Worm (Caenorhabditis elegans) whole organism, L1 larva: ENCODE data around the gene ell-1.

ENCODE experiments used
- C04F5.9 ChIP-seq: sonication (generic microtip); optimal IDR thresholded peaks from 2 replicates; lab custom pipeline; 2016; ENCODE audit warnings: missing genetic modification characterization, missing compliant biosample characterization
- C16A3.4 ChIP-seq: fragments of 150-350 bp; optimal IDR thresholded peaks from 2 replicates; lab custom pipeline; 2014; ENCODE audit warnings: missing biosample characterization, missing genetic modification characterization
- alr-1 ChIP-seq: fragments of 200-800 bp; sonication (Bioruptor generic); optimal IDR thresholded peaks from 2 replicates; lab custom pipeline; 2018; ENCODE audit warnings: borderline replicate concordance, mild to moderate bottlenecking, missing genetic modification characterization, missing compliant biosample characterization
- ceh-8 ChIP-seq: fragments of 200-800 bp; sonication (Bioruptor generic); optimal IDR thresholded peaks from 2 replicates; lab custom pipeline; 2018; ENCODE audit warnings: mild to moderate bottlenecking, missing genetic modification characterization, moderate library complexity, missing compliant biosample characterization
- ceh-82 ChIP-seq, 3 experiments: fragments of 150-350 bp in 1 of 3; sonication (generic microtip) in 2 of 3; optimal IDR thresholded peaks; 2 replicates each; lab custom pipeline; 2014 to 2017; ENCODE audit warnings: missing biosample characterization in 3 of 3, missing genetic modification characterization in 3 of 3
- efl-1 ChIP-seq, 4 experiments: fragments of 150-350 bp; optimal IDR thresholded peaks in 3 of 4; peaks in 1 of 4; 1 replicate in 1 of 4; 2 replicates in 3 of 4; lab custom pipeline; 2014; ENCODE audit warnings: missing biosample characterization in 2 of 4, missing genetic modification characterization in 2 of 4, missing genetic modification reagents in 2 of 4
- egl-27 ChIP-seq, 2 experiments: fragments of 150-350 bp in 1 of 2; sonication (generic microtip); optimal IDR thresholded peaks; 3 replicates each; lab custom pipeline; 2017 to 2018; ENCODE audit warnings: missing biosample characterization in 2 of 2, missing genetic modification characterization in 2 of 2, missing genetic modification reagents in 2 of 2
- elt-2 ChIP-seq: sonication (generic microtip); optimal IDR thresholded peaks from 2 replicates; lab custom pipeline; 2016; ENCODE audit warnings: missing genetic modification characterization, mild to moderate bottlenecking, inconsistent platforms, missing compliant biosample characterization, missing genetic modification reagents
- elt-3 ChIP-seq, 6 experiments: fragments of 150-350 bp in 1 of 6; sonication (generic microtip); optimal IDR thresholded peaks; 2 replicates each; lab custom pipeline; 2017 to 2018; ENCODE audit warnings: missing biosample characterization in 6 of 6, missing genetic modification characterization in 6 of 6, inconsistent platforms in 1 of 6
- hlh-17 ChIP-seq: fragments of 200-800 bp; sonication (Bioruptor generic); optimal IDR thresholded peaks from 2 replicates; lab custom pipeline; 2018; ENCODE audit warnings: missing genetic modification characterization, mild to moderate bottlenecking, missing compliant biosample characterization, moderate library complexity, borderline replicate concordance
- hpl-2 ChIP-seq: fragments of 150-350 bp; optimal IDR thresholded peaks from 2 replicates; lab custom pipeline; 2014; ENCODE audit warnings: missing biosample characterization, missing genetic modification reagents, missing genetic modification characterization
- lin-13 ChIP-seq: fragments of 150-350 bp; optimal IDR thresholded peaks from 2 replicates; lab custom pipeline; 2014; ENCODE audit warnings: missing biosample characterization, missing genetic modification reagents, missing genetic modification characterization
- lin-15B ChIP-seq: fragments of 150-350 bp; sonication (generic microtip); optimal IDR thresholded peaks from 3 replicates; lab custom pipeline; 2014; ENCODE audit warnings: missing biosample characterization, missing genetic modification characterization
- lin-35 ChIP-seq, 2 experiments: fragments of 150-350 bp; optimal IDR thresholded peaks; 2 replicates each; lab custom pipeline; 2014; ENCODE audit warnings: missing biosample characterization in 2 of 2, missing genetic modification characterization in 2 of 2, missing genetic modification reagents in 2 of 2
- lin-39 ChIP-seq: fragments of 150-350 bp; optimal IDR thresholded peaks from 2 replicates; lab custom pipeline; 2014; ENCODE audit warnings: missing biosample characterization, missing genetic modification reagents, missing genetic modification characterization
- lsy-2 ChIP-seq, 2 experiments: fragments of 150-350 bp; optimal IDR thresholded peaks; 2 replicates each; lab custom pipeline; 2014; ENCODE audit warnings: missing biosample characterization in 2 of 2, missing genetic modification characterization in 2 of 2
- mab-9 ChIP-seq: fragments of 200-800 bp; sonication (Bioruptor generic); IDR thresholded peaks from 2 replicates; pipeline ENCODE4 v1.3.6; 2022; ENCODE audit warnings: missing genetic modification reagents, missing genetic modification characterization, missing compliant biosample characterization
- nhr-11 ChIP-seq: fragments of 150-350 bp; optimal IDR thresholded peaks from 2 replicates; lab custom pipeline; 2014; ENCODE audit warnings: missing biosample characterization, missing genetic modification characterization
- nhr-12 ChIP-seq: sonication (generic microtip); optimal IDR thresholded peaks from 2 replicates; lab custom pipeline; 2017; ENCODE audit warnings: missing biosample characterization, missing genetic modification characterization
- nhr-237 ChIP-seq: fragments of 150-350 bp; optimal IDR thresholded peaks from 2 replicates; lab custom pipeline; 2014; ENCODE audit warnings: missing biosample characterization, missing genetic modification characterization
- nhr-28 ChIP-seq: fragments of 150-350 bp; optimal IDR thresholded peaks from 2 replicates; lab custom pipeline; 2014; ENCODE audit warnings: missing biosample characterization, missing genetic modification characterization
- nhr-47 ChIP-seq: sonication (generic microtip); optimal IDR thresholded peaks from 2 replicates; lab custom pipeline; 2016; ENCODE audit warnings: mild to moderate bottlenecking, missing genetic modification characterization, moderate library complexity, missing compliant biosample characterization
- nhr-77 ChIP-seq: fragments of 150-350 bp; optimal IDR thresholded peaks from 2 replicates; lab custom pipeline; 2014; ENCODE audit warnings: missing biosample characterization, missing genetic modification characterization
- nhr-85 ChIP-seq: sonication (generic microtip); peaks from one replicate; lab custom pipeline; 2016; ENCODE audit warnings: missing genetic modification characterization, inconsistent platforms, missing compliant biosample characterization
- nhr-90 ChIP-seq: sonication (generic microtip); optimal IDR thresholded peaks from 2 replicates; lab custom pipeline; 2016; ENCODE audit warnings: mild to moderate bottlenecking, missing genetic modification characterization, missing compliant biosample characterization; ENCODE audit not compliant: poor library complexity
- pag-3 ChIP-seq: sonication (generic microtip); optimal IDR thresholded peaks from 2 replicates; lab custom pipeline; 2017; ENCODE audit warnings: missing genetic modification characterization, mild to moderate bottlenecking, missing compliant biosample characterization, antibody characterized with exemption, borderline replicate concordance; ENCODE audit not compliant: insufficient read depth
- pax-3 ChIP-seq: fragments of 200-800 bp; sonication (Bioruptor generic); optimal IDR thresholded peaks from 2 replicates; lab custom pipeline; 2018; ENCODE audit warnings: mild to moderate bottlenecking, missing genetic modification characterization, moderate library complexity, missing compliant biosample characterization
- rnt-1 ChIP-seq: sonication (generic microtip); optimal IDR thresholded peaks from 2 replicates; lab custom pipeline; 2016; ENCODE audit warnings: mild to moderate bottlenecking, missing genetic modification characterization, moderate library complexity, missing compliant biosample characterization
- sup-37 ChIP-seq: fragments of 200-800 bp; sonication (Bioruptor generic); optimal IDR thresholded peaks from 2 replicates; lab custom pipeline; 2018; ENCODE audit warnings: mild to moderate bottlenecking, missing genetic modification characterization, missing compliant biosample characterization
- swsn-7 ChIP-seq: sonication (generic microtip); optimal IDR thresholded peaks from 2 replicates; lab custom pipeline; 2016; ENCODE audit warnings: missing genetic modification characterization, missing compliant biosample characterization
- unc-130 ChIP-seq: fragments of 150-350 bp; optimal IDR thresholded peaks from 2 replicates; lab custom pipeline; 2017; ENCODE audit warnings: missing biosample characterization, missing genetic modification characterization, inconsistent platforms
- unc-98 ChIP-seq: fragments of 200-800 bp; sonication (Bioruptor generic); IDR thresholded peaks from 2 replicates; pipeline ENCODE4 v1.3.6; 2022; ENCODE audit warnings: missing genetic modification characterization, missing compliant biosample characterization
- vab-15 ChIP-seq: sonication (generic microtip); optimal IDR thresholded peaks from 2 replicates; lab custom pipeline; 2017; ENCODE audit warnings: missing genotype, mild to moderate bottlenecking, missing genetic modification characterization, missing compliant biosample characterization
- xbp-1 ChIP-seq: sonication (generic microtip); optimal IDR thresholded peaks from 2 replicates; lab custom pipeline; 2016; ENCODE audit warnings: missing genetic modification characterization, missing compliant biosample characterization
- ztf-11 ChIP-seq, 2 experiments: sonication (generic microtip); optimal IDR thresholded peaks; 2 replicates each; lab custom pipeline; 2016 to 2017; ENCODE audit warnings: missing genetic modification characterization in 2 of 2, missing biosample characterization in 1 of 2, missing compliant biosample characterization in 1 of 2

The ell-1 gene

DNA sequence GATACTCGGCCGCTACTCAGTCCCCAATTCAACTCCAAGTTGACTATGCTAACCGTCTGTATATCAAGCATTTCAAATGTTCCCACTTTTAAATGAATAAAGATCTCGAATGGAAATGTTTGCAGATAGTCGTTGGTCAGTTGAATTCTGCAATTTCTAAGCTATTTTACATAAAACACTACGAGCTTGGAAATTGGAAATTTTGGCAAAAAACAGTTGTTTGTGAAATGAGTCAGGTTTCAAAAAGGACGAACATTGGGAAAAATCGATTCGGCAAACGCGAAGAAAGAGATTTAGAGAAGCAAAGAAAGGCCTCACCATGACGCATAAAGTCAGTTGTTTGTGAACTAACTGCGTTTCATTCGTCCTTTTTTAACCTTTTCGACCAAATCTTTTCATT, 52.7 kb downstream of the ell-1 start (continued):
- no peak for TF ChIP-seq hlh-17
- TF ChIP-seq alr-1 (tag; lab: Kevin White, UChicago): no peak
- peak; percentile 62 to 82 for TF ChIP-seq lsy-2 (tag; optimal IDR thresholded peaks at IDR 0.05; lab: Kevin White, UChicago)
- TF ChIP-seq C16A3.4: no peak
- peak; percentile 35 for TF ChIP-seq nhr-47 (tag; lab: Kevin White, UChicago)
- TF ChIP-seq nhr-237 (tag; lab: Kevin White, UChicago): no peak
- no peak for TF ChIP-seq nhr-28 (tag; lab: Kevin White, UChicago)
- TF ChIP-seq efl-1 (optimal IDR thresholded peaks at IDR 0.05; lab: Kevin White, UChicago): peak; percentile 55 to 60
- peak; percentile 37 to 48 for TF ChIP-seq efl-1 (GFP tag; optimal IDR thresholded peaks at IDR 0.05 in 1 of 2; lab: Kevin White, UChicago)
- TF ChIP-seq elt-3 (tag; optimal IDR thresholded peaks at IDR 0.05; lab: Kevin White, UChicago): peak in 1 of 6 experiments; percentile 15
- peak; percentile 46 to 59 for TF ChIP-seq lin-35 (GFP tag; optimal IDR thresholded peaks at IDR 0.05; lab: Kevin White, UChicago)
- no peak for TF ChIP-seq unc-130 (tag; lab: Kevin White, UChicago)
- no peak for TF ChIP-seq ceh-8 (GFP tag; lab: Kevin White, UChicago)

DNA sequence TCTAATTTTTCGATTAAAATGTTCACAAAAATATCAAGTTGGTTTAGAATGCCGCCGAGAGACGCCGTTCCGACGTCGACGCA, 52.9 kb downstream of the ell-1 start, which contains the start of gene chat-1:
Gene chat-1, plus strand, starts transcription at position 48 of the 83 bp plus-strand sequence.
- TF ChIP-seq pag-3 (tag; lab: Kevin White, UChicago): no peak
- no peak for TF ChIP-seq hpl-2 (GFP tag; lab: Kevin White, UChicago)
- TF ChIP-seq efl-1 (optimal IDR thresholded peaks at IDR 0.05; lab: Kevin White, UChicago): no peak
- TF ChIP-seq efl-1 (GFP tag; optimal IDR thresholded peaks at IDR 0.05 in 1 of 2; lab: Kevin White, UChicago): no peak
- no peak for TF ChIP-seq lin-39 (tag; lab: Kevin White, UChicago)
- no peak for TF ChIP-seq sup-37 (GFP tag; lab: Kevin White, UChicago)

- TF ChIP-seq C04F5.9 (tag; lab: Kevin White, UChicago): no peak
- no peak for TF ChIP-seq xbp-1 (tag; lab: Kevin White, UChicago)
- no peak for TF ChIP-seq mab-9 (GFP tag; lab: Robert Waterston, UW)
- TF ChIP-seq lin-13 (GFP tag; lab: Kevin White, UChicago): no peak
- TF ChIP-seq C16A3.4: no peak
- TF ChIP-seq lin-15B (tag; lab: Kevin White, UChicago): no peak
- no peak for TF ChIP-seq hlh-17
- no peak for TF ChIP-seq nhr-85 (tag; lab: Kevin White, UChicago)
- no peak for TF ChIP-seq nhr-47 (tag; lab: Kevin White, UChicago)
- TF ChIP-seq pax-3: no peak
- TF ChIP-seq ceh-82 (tag; optimal IDR thresholded peaks at IDR 0.05; lab: Kevin White, UChicago): no peak
- TF ChIP-seq ztf-11 (tag; optimal IDR thresholded peaks at IDR 0.05; lab: Kevin White, UChicago): no peak
- no peak for TF ChIP-seq vab-15
- no peak for TF ChIP-seq nhr-12 (tag; lab: Kevin White, UChicago)
- no peak for TF ChIP-seq elt-2 (tag; lab: Kevin White, UChicago)
- no peak for TF ChIP-seq nhr-77 (tag; lab: Kevin White, UChicago)
- no peak for TF ChIP-seq efl-1 (optimal IDR thresholded peaks at IDR 0.05; lab: Kevin White, UChicago)
- TF ChIP-seq efl-1 (GFP tag; optimal IDR thresholded peaks at IDR 0.05 in 1 of 2; lab: Kevin White, UChicago): no peak
- no peak for TF ChIP-seq nhr-11 (tag; lab: Kevin White, UChicago)
Observed at ce11 chrIV:4447367-4447766, 53.2 kb downstream of the ell-1 start.

DNA sequence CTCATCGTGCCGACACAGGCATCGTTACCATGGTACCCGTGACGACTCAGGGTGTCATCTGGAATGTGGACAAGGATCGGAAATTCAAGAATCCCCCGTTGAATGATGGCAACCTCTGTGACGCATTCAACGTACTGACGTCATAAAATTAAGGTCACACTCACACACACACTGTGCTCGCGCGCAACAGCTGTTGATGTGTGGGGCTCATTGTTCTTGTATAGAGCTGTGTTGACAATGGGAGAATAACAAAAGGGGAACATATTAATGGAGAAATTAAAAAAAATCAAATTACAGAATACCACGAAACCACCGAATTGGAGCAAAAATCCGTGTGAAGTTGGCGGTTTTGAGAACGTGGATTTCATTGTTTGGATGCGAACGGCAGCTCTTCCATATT, 54.1 kb downstream of the ell-1 start:
- no peak for TF ChIP-seq nhr-28 (tag; lab: Kevin White, UChicago)
- TF ChIP-seq unc-98 (GFP tag; lab: Robert Waterston, UW): no peak
- no peak for TF ChIP-seq pax-3
- TF ChIP-seq ztf-11 (tag; optimal IDR thresholded peaks at IDR 0.05; lab: Kevin White, UChicago): no peak
- no peak for TF ChIP-seq swsn-7 (tag; lab: Kevin White, UChicago)
- TF ChIP-seq lin-39 (tag; lab: Kevin White, UChicago): no peak
- no peak for TF ChIP-seq efl-1 (optimal IDR thresholded peaks at IDR 0.05; lab: Kevin White, UChicago)
- peak in 1 of 2 experiments; percentile 52 for TF ChIP-seq efl-1 (GFP tag; optimal IDR thresholded peaks at IDR 0.05 in 1 of 2; lab: Kevin White, UChicago)
- TF ChIP-seq rnt-1 (tag; lab: Kevin White, UChicago): no peak
- TF ChIP-seq C16A3.4: no peak
- TF ChIP-seq nhr-90 (tag; lab: Kevin White, UChicago): no peak
- TF ChIP-seq alr-1 (tag; lab: Kevin White, UChicago): peak; percentile 88
- TF ChIP-seq egl-27 (tag; optimal IDR thresholded peaks at IDR 0.05; lab: Kevin White, UChicago): no peak
